Worm (Caenorhabditis elegans): ENCODE data around the gene F18E3.11.

F18E3.11 gene

ce11 chrV:7449303-7449827, 36.1 kb downstream of the F18E3.11 start, which contains the start of gene try-12:
Gene try-12, plus strand, starts transcription at chrV:7449353.
- no peak for TF ChIP-seq Y22D7AL.16 (tag; optimal IDR thresholded peaks at IDR 0.05)
- TF ChIP-seq ceh-34 (tag; optimal IDR thresholded peaks at IDR 0.05) = no peak

ce11 chrV:7451421-7451820, 38.1 kb downstream of the F18E3.11 start, which contains the start of gene try-11:
Gene try-11, plus strand, starts transcription at chrV:7451721.
- TF ChIP-seq gmeb-2 (tag; optimal IDR thresholded peaks at IDR 0.05) (no peak), pros-1 (tag; optimal IDR thresholded peaks at IDR 0.05) (no peak), sox-2 (GFP tag; IDR thresholded peaks at IDR 0.05) (no peak), ceh-18 (tag; optimal IDR thresholded peaks at IDR 0.05) (no peak), hlh-13 (GFP tag; optimal IDR thresholded peaks at IDR 0.05) (no peak), fkh-10 (GFP tag; optimal IDR thresholded peaks at IDR 0.05) (no peak), pha-2 (tag; optimal IDR thresholded peaks at IDR 0.05) (no peak), elt-2 (tag; optimal IDR thresholded peaks at IDR 0.05) (no peak), ceh-48 (tag; optimal IDR thresholded peaks at IDR 0.05) (no peak), dmd-4 (tag; optimal IDR thresholded peaks at IDR 0.05; ENCODE audit: borderline replicate concordance) (no peak), ceh-22 (tag; optimal IDR thresholded peaks at IDR 0.05) (no peak), C08G9.2 (tag; optimal IDR thresholded peaks at IDR 0.05) (no peak)

- TF ChIP-seq pha-2 (tag; optimal IDR thresholded peaks at IDR 0.05) = no peak
- no peak for TF ChIP-seq pha-4 (tag; optimal IDR thresholded peaks at IDR 0.05)
- TF ChIP-seq ceh-18 (tag; optimal IDR thresholded peaks at IDR 0.05) = no peak
- TF ChIP-seq ref-2 (tag; optimal IDR thresholded peaks at IDR 0.05) = no peak
- TF ChIP-seq hlh-8 (tag; optimal IDR thresholded peaks at IDR 0.05) = no peak
- TF ChIP-seq hlh-30 (tag; optimal IDR thresholded peaks at IDR 0.05; ENCODE audit: insufficient read depth) = no peak
- no peak for TF ChIP-seq pros-1 (tag; optimal IDR thresholded peaks at IDR 0.05)
- TF ChIP-seq ceh-14 (tag; optimal IDR thresholded peaks at IDR 0.05) = no peak
Measured at ce11 chrV:7454236-7454635, 41.0 kb downstream of the F18E3.11 start, which contains the start of gene try-8. Gene try-8, minus strand, starts transcription at chrV:7454336.

ce11 chrV:7455008-7455407, 41.7 kb downstream of the F18E3.11 start, which contains the start of gene F25E5.2:
Gene F25E5.2, plus strand, starts transcription at chrV:7455308.
- TF ChIP-seq nfya-1 (tag; optimal IDR thresholded peaks at IDR 0.05) = no peak

ce11 chrV:7460898-7461297, 47.6 kb downstream of the F18E3.11 start, which contains the start of gene srh-92:
Gene srh-92, minus strand, starts transcription at chrV:7460998.
- no peak for TF ChIP-seq pha-4 (tag; optimal IDR thresholded peaks at IDR 0.05)
- TF ChIP-seq ceh-31 (tag; optimal IDR thresholded peaks at IDR 0.05) = no peak
- no peak for TF ChIP-seq dve-1 (tag; optimal IDR thresholded peaks at IDR 0.05)
- no peak for TF ChIP-seq T23F11.4 (GFP tag; optimal IDR thresholded peaks at IDR 0.05)
- no peak for TF ChIP-seq npax-4 (tag; optimal IDR thresholded peaks at IDR 0.05)
- TF ChIP-seq sox-2 (GFP tag; IDR thresholded peaks at IDR 0.05) = no peak
- TF ChIP-seq fkh-6 (tag; optimal IDR thresholded peaks at IDR 0.05) = no peak
- no peak for TF ChIP-seq ceh-45 (GFP tag; IDR thresholded peaks at IDR 0.05)
- no peak for TF ChIP-seq ceh-30 (tag; optimal IDR thresholded peaks at IDR 0.05)
- no peak for TF ChIP-seq zip-5 (tag; optimal IDR thresholded peaks at IDR 0.05)

Measured in whole organism, late embryonic.